Worm (Caenorhabditis elegans): ENCODE measurements around the gene prp-19.

ce11 chrIII:5206861-5207414 lies 35.1 kb upstream of the prp-19 start, which contains the start of gene morc-1:
- TF ChIP-seq ama-1 (optimal IDR thresholded peaks at IDR 0.05) (no peak), pqm-1 (tag; optimal IDR thresholded peaks at IDR 0.05) (no peak), dve-1 (tag; optimal IDR thresholded peaks at IDR 0.05) (no peak), ceh-30 (tag; optimal IDR thresholded peaks at IDR 0.05) (no peak), nhr-11 (tag; optimal IDR thresholded peaks at IDR 0.05) (no peak)

Data from whole organism, late embryonic.